Worm (Caenorhabditis elegans): Measurements from ENCODE around the gene acr-18.

- TF ChIP-seq ama-1 (optimal IDR thresholded peaks at IDR 0.05) = no peak
- TF ChIP-seq ceh-13 (GFP tag; optimal IDR thresholded peaks at IDR 0.05) = no peak
- no peak for TF ChIP-seq tbx-11 (GFP tag; IDR thresholded peaks at IDR 0.05)
- no peak for TF ChIP-seq sea-1 (GFP tag; conservative IDR thresholded peaks at IDR 0.05)
Measured at ce11 chrV:15567344-15567804, 8.4 kb upstream of the acr-18 start, which contains the start of gene acs-2.

Data from whole organism, early embryonic.